Worm (Caenorhabditis elegans) whole organism, L4/young adult: ENCODE results near the gene hyl-2.

Experiments
- W03F9.2 ChIP-seq: fragments of 150-350 bp; optimal IDR thresholded peaks from 2 replicates; lab custom pipeline; 2014; ENCODE audit warnings: missing biosample characterization, missing genetic modification characterization
- him-1 ChIP-seq: sonication (generic microtip); optimal IDR thresholded peaks from 2 replicates; lab custom pipeline; 2016; ENCODE audit warnings: missing genotype, missing genetic modification reagents, missing genetic modification characterization, missing compliant biosample characterization

ce11 chrX:4682616-4683015 lies 16.6 kb downstream of the hyl-2 start, which contains the start of gene K02G10.15:
- TF ChIP-seq him-1 (tag; lab: Kevin White, UChicago) = no peak
- TF ChIP-seq W03F9.2 (tag; lab: Kevin White, UChicago) = no peak
